Fruit fly (Drosophila melanogaster): ENCODE measurements around the gene kar.

The kar gene

DNA sequence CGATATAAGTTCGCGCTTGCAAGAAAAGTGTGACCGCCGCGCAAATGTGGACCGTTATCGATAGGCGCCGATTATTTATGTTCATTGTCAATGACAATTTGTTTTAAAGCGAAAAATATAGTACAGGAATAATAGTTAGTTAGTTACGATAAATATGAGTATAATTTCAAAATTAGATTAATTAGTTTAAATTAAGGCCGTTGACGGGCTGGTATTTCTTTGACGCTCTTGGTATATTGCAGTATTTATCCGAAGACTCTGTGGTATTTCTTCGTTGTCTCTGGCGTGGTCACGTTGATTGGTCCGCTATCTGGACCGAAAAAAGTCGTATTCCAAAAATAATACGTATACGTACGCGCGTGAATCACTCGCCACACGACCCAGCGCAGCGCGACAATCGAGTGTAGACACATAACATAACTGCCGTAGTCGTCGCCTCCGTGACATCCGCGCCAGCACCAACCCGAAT, 8.4 kb upstream of the kar start (continued):
- TF ChIP-seq CG18262 (tag; optimal IDR thresholded peaks at IDR 0.05) (peak; percentile 5), Gsc (GFP tag; IDR thresholded peaks at IDR 0.05) (no peak), toy (GFP tag; IDR thresholded peaks at IDR 0.05) (no peak), Sox100B (GFP tag; optimal IDR thresholded peaks at IDR 0.05) (no peak), CG16813 (GFP tag; IDR thresholded peaks at IDR 0.05; ENCODE audit: partially characterized antibody) (peak; percentile 68), Drgx (GFP tag; IDR thresholded peaks at IDR 0.05) (no peak), CkIIα-i1 (GFP tag; IDR thresholded peaks at IDR 0.05) (no peak), CG3281 (GFP tag; optimal IDR thresholded peaks at IDR 0.05) (no peak), Asciz (GFP tag; optimal IDR thresholded peaks at IDR 0.05) (no peak), CG11560 (tag; IDR thresholded peaks at IDR 0.05) (no peak), HmgD (GFP tag; optimal IDR thresholded peaks at IDR 0.05) (no peak), CG8290 (GFP tag; optimal IDR thresholded peaks at IDR 0.05) (no peak), CG8290 (tag; optimal IDR thresholded peaks at IDR 0.05) (no peak), CG3995 (GFP tag; optimal IDR thresholded peaks at IDR 0.05) (no peak), row (GFP tag; IDR thresholded peaks at IDR 0.05) (0 out of 3 replicates have a peak, but pooled peaks have one; percentile 12), CG4282 (GFP tag; optimal IDR thresholded peaks at IDR 0.05) (no peak), zfh1 (GFP tag; IDR thresholded peaks at IDR 0.05) (no peak), CG3847 (GFP tag; IDR thresholded peaks at IDR 0.05) (no peak; the same call in 1 of the 2 replicates), CG3838 (GFP tag; optimal IDR thresholded peaks at IDR 0.05) (no peak), Chrac-16 (GFP tag; optimal IDR thresholded peaks at IDR 0.05) (no peak), CG4404 (GFP tag; IDR thresholded peaks at IDR 0.05) (no peak), Bgb (GFP tag; IDR thresholded peaks at IDR 0.05; ENCODE audit: partially characterized antibody) (peak; percentile 37; the same call in 1 of the 2 replicates), ham (GFP tag; IDR thresholded peaks at IDR 0.05) (no peak), Doc2 (GFP tag; IDR thresholded peaks at IDR 0.05) (no peak), CG6791 (GFP tag; IDR thresholded peaks at IDR 0.05; ENCODE audit: partially characterized antibody) (peak; percentile 63; the same call in 2 of the 3 replicates), zen (tag; optimal IDR thresholded peaks at IDR 0.05) (no peak), Dll (GFP tag; IDR thresholded peaks at IDR 0.05; ENCODE audit: partially characterized antibody) (peak; percentile 78), CG17568 (GFP tag; optimal IDR thresholded peaks at IDR 0.05) (no peak), scrt (GFP tag; optimal IDR thresholded peaks at IDR 0.05) (no peak), Vsx1 (GFP tag; optimal IDR thresholded peaks at IDR 0.05) (no peak), CG30020 (tag; optimal IDR thresholded peaks at IDR 0.05) (peak; percentile 48), croc (GFP tag; conservative IDR thresholded peaks at IDR 0.05) (no peak), CG10462 (GFP tag; optimal IDR thresholded peaks at IDR 0.05) (no peak), Jarid2 (GFP tag; optimal IDR thresholded peaks at IDR 0.05) (peak; percentile 46), p53 (GFP tag; optimal IDR thresholded peaks at IDR 0.05) (no peak), gro (GFP tag; optimal IDR thresholded peaks at IDR 0.05) (no peak), CG11695 (GFP tag; IDR thresholded peaks at IDR 0.05) (no peak), tll (GFP tag; optimal IDR thresholded peaks at IDR 0.05) (peak in 1 of 2 experiments; percentile 2), ewg (GFP tag; optimal IDR thresholded peaks at IDR 0.05) (no peak), CG18764 (GFP tag; optimal IDR thresholded peaks at IDR 0.05) (no peak), HLH4C (GFP tag; IDR thresholded peaks at IDR 0.05; ENCODE audit: partially characterized antibody) (peak; percentile 63; the same call in 2 of the 3 replicates), CG6689 (GFP tag; IDR thresholded peaks at IDR 0.05) (no peak), Hand (GFP tag; optimal IDR thresholded peaks at IDR 0.05) (no peak), Hr78 (GFP tag; optimal IDR thresholded peaks at IDR 0.05) (peak in 1 of 2 experiments; percentile 25), CG4854 (GFP tag; optimal IDR thresholded peaks at IDR 0.05) (no peak), CG43689 (GFP tag; IDR thresholded peaks at IDR 0.05) (no peak), onecut (GFP tag; IDR thresholded peaks at IDR 0.05) (no peak), Oaz (GFP tag; IDR thresholded peaks at IDR 0.05) (no peak), CoRest (tag; optimal IDR thresholded peaks at IDR 0.05) (peak; percentile 24), pb (GFP tag; optimal IDR thresholded peaks at IDR 0.05) (no peak), CG16863 (GFP tag; optimal IDR thresholded peaks at IDR 0.05) (no peak)
